Fruit fly (Drosophila melanogaster) whole organism, embryonic: Measurements from ENCODE around the gene toe.

Experiments
- Bdp1 ChIP-seq: fragments of 200-800 bp; sonication (Bioruptor generic); optimal IDR thresholded peaks from 3 replicates; lab custom pipeline; 2016; ENCODE audit warnings: missing biosample characterization, missing genetic modification characterization
- BtbVII ChIP-seq: fragments of 200-800 bp; sonication (Bioruptor generic); optimal IDR thresholded peaks from 3 replicates; lab custom pipeline; 2017; ENCODE audit warnings: missing biosample characterization, mild to moderate bottlenecking, missing genetic modification characterization
- CG10267 ChIP-seq: fragments of 200-800 bp; sonication (Bioruptor generic); optimal IDR thresholded peaks from 2 replicates; lab custom pipeline; 2018; ENCODE audit warnings: missing biosample characterization, mild to moderate bottlenecking, missing genetic modification characterization, moderate library complexity
- CG10979 ChIP-seq: fragments of 200-800 bp; sonication (Bioruptor generic); optimal IDR thresholded peaks from 2 replicates; lab custom pipeline; 2018; ENCODE audit warnings: missing biosample characterization, mild to moderate bottlenecking, missing genetic modification characterization, moderate library complexity
- CG12299 ChIP-seq: fragments of 200-800 bp; sonication (Bioruptor generic); optimal IDR thresholded peaks from 2 replicates; lab custom pipeline; 2018; ENCODE audit warnings: missing biosample characterization, mild to moderate bottlenecking, missing genetic modification characterization
- CG14710 ChIP-seq: fragments of 200-800 bp; sonication (Bioruptor generic); optimal IDR thresholded peaks from 3 replicates; lab custom pipeline; 2019; ENCODE audit warnings: missing biosample characterization, mild to moderate bottlenecking, missing genetic modification characterization, moderate library complexity
- CG15696 ChIP-seq: fragments of 200-800 bp; sonication (Bioruptor generic); optimal IDR thresholded peaks from 2 replicates; lab custom pipeline; 2019; ENCODE audit warnings: missing biosample characterization, mild to moderate bottlenecking, missing genetic modification characterization, moderate library complexity
- CG16779 ChIP-seq: fragments of 200-800 bp; sonication (Bioruptor generic); IDR thresholded peaks from 2 replicates; pipeline ENCODE4 v1.3.6; 2022; ENCODE audit warnings: missing biosample characterization, missing genetic modification characterization
- CG17802 ChIP-seq: fragments of 200-800 bp; sonication (Bioruptor generic); optimal IDR thresholded peaks from 2 replicates; lab custom pipeline; 2018; ENCODE audit warnings: missing biosample characterization, mild to moderate bottlenecking, missing genetic modification characterization, moderate library complexity
- CG17829 ChIP-seq: fragments of 200-800 bp; optimal IDR thresholded peaks from 2 replicates; lab custom pipeline; 2019; ENCODE audit warnings: missing biosample characterization, mild to moderate bottlenecking, missing genetic modification characterization, moderate library complexity
- CG18262 ChIP-seq: fragments of 200-800 bp; optimal IDR thresholded peaks from 3 replicates; lab custom pipeline; 2019; ENCODE audit warnings: missing biosample characterization, mild to moderate bottlenecking, missing genetic modification characterization, moderate library complexity
- CG18476 ChIP-seq: fragments of 200-800 bp; sonication (Bioruptor generic); optimal IDR thresholded peaks from 2 replicates; lab custom pipeline; 2016; ENCODE audit warnings: missing biosample characterization, mild to moderate bottlenecking, missing genetic modification characterization
- CG18599 ChIP-seq: fragments of 200-800 bp; sonication (Bioruptor generic); optimal IDR thresholded peaks from 3 replicates; lab custom pipeline; 2017; ENCODE audit warnings: missing biosample characterization, missing genetic modification characterization, mild to moderate bottlenecking, moderate library complexity, missing genetic modification reagents
- CG18764 ChIP-seq: fragments of 200-800 bp; sonication (Bioruptor generic); optimal IDR thresholded peaks from 3 replicates; lab custom pipeline; 2016; ENCODE audit warnings: missing biosample characterization, missing genetic modification characterization
- CG2712 ChIP-seq: fragments of 200-800 bp; optimal IDR thresholded peaks from 3 replicates; lab custom pipeline; 2019; ENCODE audit warnings: missing biosample characterization, mild to moderate bottlenecking, missing genetic modification characterization, moderate library complexity
- CG2875 ChIP-seq: fragments of 200-800 bp; sonication (Bioruptor generic); optimal IDR thresholded peaks from 2 replicates; lab custom pipeline; 2017; ENCODE audit warnings: missing biosample characterization, mild to moderate bottlenecking, missing genetic modification characterization, missing genetic modification reagents
- CG3407 ChIP-seq: fragments of 200-800 bp; sonication (Bioruptor generic); optimal IDR thresholded peaks from 2 replicates; lab custom pipeline; 2018; ENCODE audit warnings: missing biosample characterization, mild to moderate bottlenecking, missing genetic modification characterization
- CG3847 ChIP-seq: fragments of 200-800 bp; sonication (Bioruptor generic); IDR thresholded peaks from 2 replicates; pipeline ENCODE4 v1.3.6; 2022; ENCODE audit warnings: missing biosample characterization, missing genetic modification characterization
- CG4820 ChIP-seq: fragments of 200-800 bp; sonication (Bioruptor generic); optimal IDR thresholded peaks from 3 replicates; lab custom pipeline; 2016; ENCODE audit warnings: missing biosample characterization, missing genetic modification characterization
- CG5953 ChIP-seq: fragments of 200-800 bp; sonication (Bioruptor generic); IDR thresholded peaks from 2 replicates; pipeline ENCODE4 v1.3.6; 2022; ENCODE audit warnings: missing biosample characterization, missing genetic modification characterization
- CG7963 ChIP-seq: fragments of 200-800 bp; sonication (Bioruptor generic); IDR thresholded peaks from 3 replicates; pipeline ENCODE4 v1.3.6; 2022; ENCODE audit warnings: missing biosample characterization, missing genetic modification characterization; ENCODE audit not compliant: partially characterized antibody
- CG9727 ChIP-seq: fragments of 200-800 bp; sonication (Bioruptor generic); optimal IDR thresholded peaks from 3 replicates; lab custom pipeline; 2017; ENCODE audit warnings: missing biosample characterization, mild to moderate bottlenecking, missing genetic modification characterization
- D ChIP-seq, 2 experiments: fragments of 200-800 bp in 1 of 2; fragments of >200 bp in 1 of 2; sonication (Bioruptor generic) in 1 of 2; optimal IDR thresholded peaks; 2 replicates in 1 of 2; 3 replicates in 1 of 2; lab custom pipeline; 2017; ENCODE audit warnings: mild to moderate bottlenecking in 1 of 2, missing biosample characterization in 1 of 2, missing genetic modification characterization in 1 of 2, missing genetic modification reagents in 1 of 2
- Dfd ChIP-seq, 2 experiments: fragments of >200 bp; optimal IDR thresholded peaks; 2 replicates each; lab custom pipeline; 2017; ENCODE audit warnings: missing biosample characterization in 2 of 2, missing genetic modification characterization in 2 of 2
- Dref ChIP-seq: fragments of 200-800 bp; sonication (Bioruptor generic); IDR thresholded peaks from 2 replicates; pipeline ENCODE4 v1.3.6; 2022; ENCODE audit warnings: missing biosample characterization, missing genetic modification characterization
- Fer3 ChIP-seq: fragments of 200-800 bp; sonication (Bioruptor generic); optimal IDR thresholded peaks from 2 replicates; lab custom pipeline; 2018; ENCODE audit warnings: missing biosample characterization, mild to moderate bottlenecking, missing genetic modification characterization, moderate library complexity
- Nf-YA ChIP-seq: fragments of 200-800 bp; sonication (Bioruptor generic); IDR thresholded peaks from 2 replicates; pipeline ENCODE4 v1.3.6; 2022; ENCODE audit warnings: missing biosample characterization, missing genetic modification characterization
- Xrp1 ChIP-seq: fragments of 200-800 bp; sonication (Bioruptor generic); IDR thresholded peaks from 2 replicates; pipeline ENCODE4 v1.3.6; 2022; ENCODE audit warnings: missing biosample characterization, missing genetic modification characterization
- btn ChIP-seq: fragments of 200-800 bp; sonication (Bioruptor generic); optimal IDR thresholded peaks from 2 replicates; lab custom pipeline; 2016; ENCODE audit warnings: missing biosample characterization, missing genetic modification characterization
- caup ChIP-seq: fragments of 200-800 bp; sonication (Bioruptor generic); optimal IDR thresholded peaks from 3 replicates; lab custom pipeline; 2017; ENCODE audit warnings: missing biosample characterization, mild to moderate bottlenecking, missing genetic modification characterization, moderate library complexity; ENCODE audit not compliant: severe bottlenecking
- cg ChIP-seq: fragments of 200-800 bp; sonication (Bioruptor generic); optimal IDR thresholded peaks from 3 replicates; lab custom pipeline; 2019; ENCODE audit warnings: missing biosample characterization, mild to moderate bottlenecking, missing genetic modification characterization, moderate library complexity
- dan ChIP-seq: fragments of 200-800 bp; sonication (Bioruptor generic); IDR thresholded peaks from 2 replicates; pipeline ENCODE4 v1.3.6; 2022; ENCODE audit warnings: missing biosample characterization, missing genetic modification characterization
- dmrt11E ChIP-seq: fragments of 200-800 bp; sonication (Bioruptor generic); optimal IDR thresholded peaks from 3 replicates; lab custom pipeline; 2018; ENCODE audit warnings: missing biosample characterization, mild to moderate bottlenecking, missing genetic modification characterization, moderate library complexity
- fd102C ChIP-seq: fragments of 200-800 bp; sonication (Bioruptor generic); optimal IDR thresholded peaks from 2 replicates; lab custom pipeline; 2018; ENCODE audit warnings: missing biosample characterization, mild to moderate bottlenecking, missing genetic modification characterization, moderate library complexity
- gcm ChIP-seq: fragments of 200-800 bp; sonication (Bioruptor generic); optimal IDR thresholded peaks from 2 replicates; lab custom pipeline; 2019; ENCODE audit warnings: missing biosample characterization, mild to moderate bottlenecking, missing genetic modification characterization, moderate library complexity
- gem ChIP-seq: fragments of 200-800 bp; sonication (Bioruptor generic); optimal IDR thresholded peaks from 2 replicates; lab custom pipeline; 2019; ENCODE audit warnings: missing biosample characterization, mild to moderate bottlenecking, missing genetic modification characterization, moderate library complexity
- h ChIP-seq: fragments of >200 bp; optimal IDR thresholded peaks from 2 replicates; lab custom pipeline; 2017
- ind ChIP-seq: fragments of 200-800 bp; sonication (Bioruptor generic); optimal IDR thresholded peaks from 3 replicates; lab custom pipeline; 2016; ENCODE audit warnings: missing biosample characterization, missing genetic modification characterization
- ken ChIP-seq: fragments of 200-800 bp; sonication (Bioruptor generic); IDR thresholded peaks from 3 replicates; pipeline ENCODE4 v1.3.6; 2022; ENCODE audit warnings: missing biosample characterization, missing genetic modification characterization
- lola ChIP-seq, 3 experiments: fragments of >200 bp in 2 of 3; fragments of 200-800 bp in 1 of 3; sonication (Bioruptor generic) in 1 of 3; optimal IDR thresholded peaks; 2 replicates each; lab custom pipeline; 2017 to 2019; ENCODE audit warnings: missing biosample characterization in 3 of 3, missing genetic modification characterization in 3 of 3, mild to moderate bottlenecking in 1 of 3, moderate library complexity in 1 of 3
- phol ChIP-seq: fragments of 200-800 bp; sonication (Bioruptor generic); optimal IDR thresholded peaks from 3 replicates; lab custom pipeline; 2018; ENCODE audit warnings: missing biosample characterization, mild to moderate bottlenecking, missing genetic modification characterization, moderate library complexity
- prd ChIP-seq, 3 experiments: fragments of >200 bp in 2 of 3; fragments of 200-800 bp in 1 of 3; sonication (Bioruptor generic) in 1 of 3; optimal IDR thresholded peaks in 2 of 3; IDR thresholded peaks in 1 of 3; 2 replicates in 2 of 3; 3 replicates in 1 of 3; pipeline versions ENCODE4 v1.3.6 to Lab custom; 2017 to 2022; ENCODE audit warnings: missing biosample characterization in 1 of 3, missing genetic modification characterization in 1 of 3
- row ChIP-seq: fragments of 200-800 bp; sonication (Bioruptor generic); IDR thresholded peaks from 3 replicates; pipeline ENCODE4 v1.3.6; 2022; ENCODE audit warnings: missing biosample characterization, missing genetic modification characterization
- sens ChIP-seq: fragments of 200-800 bp; sonication (Bioruptor generic); peaks from one replicate; lab custom pipeline; 2016; ENCODE audit warnings: missing biosample characterization, missing genetic modification characterization
- shn ChIP-seq: fragments of 200-800 bp; sonication (Bioruptor generic); optimal IDR thresholded peaks from 3 replicates; lab custom pipeline; 2016; ENCODE audit warnings: missing biosample characterization, missing genetic modification characterization
- trh ChIP-seq: fragments of 200-800 bp; sonication (Bioruptor generic); optimal IDR thresholded peaks from 2 replicates; lab custom pipeline; 2016; ENCODE audit warnings: missing biosample characterization, missing genetic modification characterization
- yki ChIP-seq: fragments of >200 bp; optimal IDR thresholded peaks from 3 replicates; lab custom pipeline; 2018
- zen ChIP-seq: fragments of 200-800 bp; sonication (Bioruptor generic); optimal IDR thresholded peaks from 3 replicates; lab custom pipeline; 2018; ENCODE audit warnings: missing biosample characterization, mild to moderate bottlenecking, missing genetic modification characterization, moderate library complexity
- zf30C ChIP-seq: fragments of 200-800 bp; sonication (Bioruptor generic); optimal IDR thresholded peaks from 3 replicates; lab custom pipeline; 2018; ENCODE audit warnings: missing biosample characterization, mild to moderate bottlenecking, missing genetic modification characterization

Gene toe

dm6 chr3L:12455034-12455433 lies 22.6 kb upstream of the toe start:
- TF ChIP-seq CG5953 (GFP tag; lab: Robert Waterston, UW) (no peak), BtbVII (no peak), CG18599 (GFP tag; lab: Kevin White, UChicago) (no peak), btn (GFP tag; lab: Kevin White, UChicago) (no peak), Dfd (GFP tag; optimal IDR thresholded peaks at IDR 0.05; lab: Kevin White, UChicago) (no peak), gcm (GFP tag; lab: Kevin White, UChicago) (no peak), Nf-YA (GFP tag; lab: Robert Waterston, UW) (no peak)

dm6 chr3L:12453529-12453928 lies 21.1 kb upstream of the toe start:
- TF ChIP-seq fd102C (GFP tag; lab: Kevin White, UChicago) = peak; percentile 8
- TF ChIP-seq CG10267 (tag; lab: Kevin White, UChicago) = peak; percentile 16
- peak; percentile 59 for TF ChIP-seq dmrt11E
- TF ChIP-seq zf30C (GFP tag; lab: Kevin White, UChicago) = peak; percentile 84
- TF ChIP-seq CG3407 (GFP tag; lab: Kevin White, UChicago) = no peak
- no peak for TF ChIP-seq D (optimal IDR thresholded peaks at IDR 0.05; lab: Kevin White, UChicago)
- no peak for TF ChIP-seq D (GFP tag; optimal IDR thresholded peaks at IDR 0.05; lab: Kevin White, UChicago)
- peak; percentile 30 for TF ChIP-seq CG18262
- peak in 1 of 3 experiments; percentile 51 for TF ChIP-seq lola (GFP tag; optimal IDR thresholded peaks at IDR 0.05; lab: Kevin White, UChicago)
- no peak for TF ChIP-seq dan (GFP tag; lab: Robert Waterston, UW)
- no peak for TF ChIP-seq CG18764 (GFP tag; lab: Kevin White, UChicago)
- no peak for TF ChIP-seq ind (GFP tag; lab: Kevin White, UChicago)
- no peak for TF ChIP-seq CG2875 (GFP tag; lab: Kevin White, UChicago)
- TF ChIP-seq ken (GFP tag; lab: Robert Waterston, UW) = no peak
- TF ChIP-seq CG4820 = no peak
- TF ChIP-seq sens = peak; percentile 74
- peak; percentile 16; the same call in 1 of the 2 replicates for TF ChIP-seq Xrp1 (GFP tag; lab: Robert Waterston, UW)
- TF ChIP-seq CG17802 (tag; lab: Kevin White, UChicago) = no peak
- no peak for TF ChIP-seq h (lab: Kevin White, UChicago)
- TF ChIP-seq CG7963 = no peak
- no peak for TF ChIP-seq yki
- TF ChIP-seq Bdp1 (GFP tag; lab: Kevin White, UChicago) = no peak
- TF ChIP-seq CG3847 (GFP tag; lab: Robert Waterston, UW) = no peak
- TF ChIP-seq CG18476 = no peak
- TF ChIP-seq row (GFP tag; lab: Robert Waterston, UW) = 0 out of 3 replicates have a peak, but pooled peaks have one; percentile 17
- TF ChIP-seq CG12299 (tag; lab: Kevin White, UChicago) = no peak
- peak; percentile 12 for TF ChIP-seq CG17829
- no peak for TF ChIP-seq trh (GFP tag; lab: Kevin White, UChicago)
- TF ChIP-seq gem (tag; lab: Kevin White, UChicago) = peak; percentile 31
- peak; percentile 73 for TF ChIP-seq CG15696 (tag; lab: Kevin White, UChicago)
- peak; percentile 16 for TF ChIP-seq CG14710 (tag; lab: Kevin White, UChicago)
- no peak for TF ChIP-seq Dref (GFP tag; lab: Robert Waterston, UW)
- peak; percentile 9 for TF ChIP-seq phol (tag; lab: Kevin White, UChicago)
- peak; percentile 52 for TF ChIP-seq CG2712 (tag; lab: Kevin White, UChicago)
- peak; percentile 9 for TF ChIP-seq zen (tag; lab: Kevin White, UChicago)
- TF ChIP-seq shn (GFP tag; lab: Kevin White, UChicago) = no peak
- TF ChIP-seq cg (GFP tag; lab: Kevin White, UChicago) = no peak
- TF ChIP-seq prd (optimal IDR thresholded peaks at IDR 0.05; lab: Kevin White, UChicago) = no peak
- peak; percentile 37; the same call in 2 of the 3 replicates for TF ChIP-seq prd (GFP tag; IDR thresholded peaks at IDR 0.05; lab: Robert Waterston, UW)
- no peak for TF ChIP-seq caup (GFP tag; lab: Kevin White, UChicago)
- TF ChIP-seq CG9727 (GFP tag; lab: Kevin White, UChicago) = peak; percentile 53
- no peak for TF ChIP-seq Fer3 (tag; lab: Kevin White, UChicago)
- TF ChIP-seq CG16779 (GFP tag; lab: Robert Waterston, UW) = no peak
- TF ChIP-seq CG10979 (tag; lab: Kevin White, UChicago) = peak; percentile 42
